Worm (Caenorhabditis elegans) whole organism, L4/young adult: Measurements from ENCODE around the gene ZK822.9.

Experiments used
- W03F9.2 ChIP-seq: fragments of 150-350 bp; optimal IDR thresholded peaks from 2 replicates; lab custom pipeline; 2014; ENCODE audit warnings: missing biosample characterization, missing genetic modification characterization
- dao-5 ChIP-seq: sonication (generic microtip); optimal IDR thresholded peaks from 2 replicates; lab custom pipeline; 2016; ENCODE audit warnings: missing genotype, missing genetic modification characterization, moderate library complexity, missing compliant biosample characterization
- him-1 ChIP-seq: sonication (generic microtip); optimal IDR thresholded peaks from 2 replicates; lab custom pipeline; 2016; ENCODE audit warnings: missing genotype, missing genetic modification reagents, missing genetic modification characterization, missing compliant biosample characterization

DNA sequence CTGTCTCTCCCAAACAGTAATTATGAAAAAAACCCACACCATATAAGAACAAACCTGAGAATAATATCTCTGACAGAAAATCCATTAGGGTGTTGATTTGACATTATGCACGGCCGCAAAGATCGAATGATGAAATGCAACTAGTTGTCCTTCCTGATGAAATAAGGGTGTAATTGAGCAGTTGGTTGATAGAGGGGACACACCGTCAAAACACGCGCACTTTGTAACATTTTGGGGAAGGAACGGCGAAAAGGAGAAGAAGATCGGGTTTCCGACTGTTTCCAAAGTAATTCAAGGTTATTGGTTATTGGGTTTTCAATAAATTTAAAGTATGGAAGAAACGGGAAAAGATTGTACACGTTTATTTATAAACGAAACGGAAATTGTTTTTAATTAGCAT lies 6.3 kb downstream of the ZK822.9 start, which contains the start of gene ZK822.1:
- TF ChIP-seq him-1 (tag; lab: Kevin White, UChicago): no peak
- TF ChIP-seq dao-5 (tag; lab: Kevin White, UChicago): no peak
- TF ChIP-seq W03F9.2: no peak
